Fruit fly (Drosophila melanogaster): ENCODE results near the gene CG45012.
A peak's percentile ranks its signal among the peaks of the same experiment; 100 is the strongest.

Gene CG45012

dm6 chr2L:11806701-11807674 lies 27.4 kb upstream of the CG45012 start (continued):
- TF ChIP-seq dimm (GFP tag; IDR thresholded peaks at IDR 0.05) = no peak
- no peak for TF ChIP-seq CG18262 (tag; optimal IDR thresholded peaks at IDR 0.05)
- peak in 1 of 2 experiments; percentile 82 for TF ChIP-seq bsh (GFP tag; optimal IDR thresholded peaks at IDR 0.05)
- no peak for TF ChIP-seq Six4 (GFP tag; optimal IDR thresholded peaks at IDR 0.05)
- no peak for TF ChIP-seq Side (GFP tag; optimal IDR thresholded peaks at IDR 0.05)
- no peak for TF ChIP-seq HHEX (GFP tag; optimal IDR thresholded peaks at IDR 0.05)
- no peak for TF ChIP-seq CG31441 (GFP tag; IDR thresholded peaks at IDR 0.05)
- TF ChIP-seq D19A (tag; optimal IDR thresholded peaks at IDR 0.05) = no peak
- TF ChIP-seq hb (GFP tag; IDR thresholded peaks at IDR 0.05; ENCODE audit: partially characterized antibody) = no peak
- TF ChIP-seq btn (GFP tag; optimal IDR thresholded peaks at IDR 0.05) = no peak
- TF ChIP-seq CG8765 (GFP tag; IDR thresholded peaks at IDR 0.05) = no peak
- TF ChIP-seq psq (GFP tag; optimal IDR thresholded peaks at IDR 0.05) = peak; percentile 98
- no peak for TF ChIP-seq bigmax (GFP tag; optimal IDR thresholded peaks at IDR 0.05)
- no peak for TF ChIP-seq sc (optimal IDR thresholded peaks at IDR 0.05)
- no peak for TF ChIP-seq sc (GFP tag; optimal IDR thresholded peaks at IDR 0.05)
- no peak for TF ChIP-seq CG1792 (GFP tag; optimal IDR thresholded peaks at IDR 0.05)
- no peak for TF ChIP-seq shn (GFP tag; optimal IDR thresholded peaks at IDR 0.05)
- TF ChIP-seq CG10654 (GFP tag; optimal IDR thresholded peaks at IDR 0.05) = no peak
- no peak for TF ChIP-seq CG6765 (GFP tag; optimal IDR thresholded peaks at IDR 0.05)
- TF ChIP-seq Fer3 (tag; optimal IDR thresholded peaks at IDR 0.05) = no peak
- no peak for TF ChIP-seq Bdp1 (GFP tag; optimal IDR thresholded peaks at IDR 0.05)
- no peak for TF ChIP-seq BtbVII (GFP tag; optimal IDR thresholded peaks at IDR 0.05)
- peak; percentile 22 for TF ChIP-seq odd (GFP tag; optimal IDR thresholded peaks at IDR 0.05)
- no peak for TF ChIP-seq CG4404 (GFP tag; IDR thresholded peaks at IDR 0.05)

DNA sequence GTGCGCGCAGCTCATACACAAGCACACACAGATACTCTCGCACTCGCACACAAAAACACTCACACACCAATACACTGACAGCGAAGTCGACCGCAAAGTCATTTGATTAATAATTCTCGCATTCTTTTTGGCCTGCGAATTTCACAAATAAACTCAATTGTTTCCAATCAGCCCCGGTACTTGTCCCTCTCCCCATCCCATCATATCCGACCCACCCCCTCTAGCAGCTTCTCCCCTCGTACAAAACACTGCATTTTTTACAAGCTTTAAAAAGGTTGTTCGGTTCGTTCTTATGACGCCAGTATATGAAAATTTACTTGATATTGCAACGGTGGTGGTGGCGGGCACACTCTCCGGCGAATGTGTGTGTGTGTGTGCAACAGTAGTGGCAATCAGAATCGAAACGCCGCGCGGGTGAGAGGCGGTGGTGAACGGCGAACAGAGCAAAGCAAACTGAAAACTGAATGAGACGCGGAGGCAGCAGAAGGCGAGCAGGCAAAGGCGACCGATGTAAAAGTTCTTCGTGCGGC lies 26.6 kb upstream of the CG45012 start:
- TF ChIP-seq CG7745 (tag; optimal IDR thresholded peaks at IDR 0.05) (peak; percentile 2), lilli (GFP tag; optimal IDR thresholded peaks at IDR 0.05) (no peak), CG18619 (GFP tag; optimal IDR thresholded peaks at IDR 0.05) (no peak), lov (optimal IDR thresholded peaks at IDR 0.05) (no peak), lov (GFP tag; IDR thresholded peaks at IDR 0.05) (0 out of 3 replicates have a peak, but pooled peaks have one; percentile 50), CG16815 (GFP tag; optimal IDR thresholded peaks at IDR 0.05) (no peak), CG2678 (tag; optimal IDR thresholded peaks at IDR 0.05) (no peak), NC2α (GFP tag; optimal IDR thresholded peaks at IDR 0.05) (peak; percentile 20), Nf-YB (GFP tag; optimal IDR thresholded peaks at IDR 0.05) (peak; percentile 32), dysf (GFP tag; IDR thresholded peaks at IDR 0.05) (no peak), fru (optimal IDR thresholded peaks at IDR 0.05) (no peak), CG18599 (GFP tag; optimal IDR thresholded peaks at IDR 0.05) (peak; percentile 62), Taf1 (GFP tag; IDR thresholded peaks at IDR 0.05) (no peak), sna (GFP tag; IDR thresholded peaks at IDR 0.05; ENCODE audit: partially characterized antibody) (no peak), CG14860 (GFP tag; IDR thresholded peaks at IDR 0.05; ENCODE audit: partially characterized antibody) (no peak), HHEX (GFP tag; optimal IDR thresholded peaks at IDR 0.05) (peak; percentile 18), CG6654 (GFP tag; optimal IDR thresholded peaks at IDR 0.05) (no peak), dan (GFP tag; IDR thresholded peaks at IDR 0.05) (no peak), Elba2 (GFP tag; optimal IDR thresholded peaks at IDR 0.05) (peak; percentile 71), CG7372 (GFP tag; IDR thresholded peaks at IDR 0.05) (no peak), otp (GFP tag; IDR thresholded peaks at IDR 0.05) (peak; percentile 51; the same call in 1 of the 3 replicates), pita (GFP tag; optimal IDR thresholded peaks at IDR 0.05) (no peak), phol (tag; optimal IDR thresholded peaks at IDR 0.05) (no peak), BtbVII (GFP tag; optimal IDR thresholded peaks at IDR 0.05) (no peak), toy (GFP tag; IDR thresholded peaks at IDR 0.05) (no peak), CG4820 (GFP tag; optimal IDR thresholded peaks at IDR 0.05) (no peak), sens-2 (GFP tag; IDR thresholded peaks at IDR 0.05) (no peak), CG9932 (GFP tag; IDR thresholded peaks at IDR 0.05) (0 out of 2 replicates have a peak, but pooled peaks have one; percentile 8)

Data from whole organism, embryonic.